Worm (Caenorhabditis elegans) whole organism, L4 larva: Measurements from ENCODE around the gene ndub-11.

Source experiments
- attf-4 ChIP-seq: sonication (generic microtip); optimal IDR thresholded peaks from 3 replicates; lab custom pipeline; 2017; ENCODE audit warnings: missing biosample characterization, missing genetic modification characterization
- nhr-77 ChIP-seq: fragments of 150-350 bp; optimal IDR thresholded peaks from 2 replicates; lab custom pipeline; 2014; ENCODE audit warnings: missing biosample characterization, missing genetic modification characterization

ce11 chrIV:8138984-8139383 is 9.0 kb upstream of the ndub-11 start, which contains the start of gene pmk-3:
- no peak for TF ChIP-seq attf-4
- no peak for TF ChIP-seq nhr-77 (tag; lab: Kevin White, UChicago)
